Worm (Caenorhabditis elegans): ENCODE results near the gene chk-1.

The chk-1 gene

ce11 chrV:3760839-3761238 lies 1.6 kb upstream of the chk-1 start, which contains the start of gene oac-55:
TSS of gene oac-55 (plus strand) at chrV:3761139.
- no peak for TF ChIP-seq ceh-9 (tag; optimal IDR thresholded peaks at IDR 0.05)
- no peak for TF ChIP-seq ceh-48 (tag; optimal IDR thresholded peaks at IDR 0.05)
- TF ChIP-seq C38D4.7 (GFP tag; optimal IDR thresholded peaks at IDR 0.05) = no peak

ce11 chrV:3756887-3757286 lies 2.4 kb downstream of the chk-1 start, which contains the start of gene gid-7:
TSS of gene gid-7 (minus strand) at chrV:3757074.
- TF ChIP-seq mec-3 (tag; optimal IDR thresholded peaks at IDR 0.05; ENCODE audit: borderline replicate concordance) (no peak), ceh-6 (GFP tag; optimal IDR thresholded peaks at IDR 0.05) (no peak), pqm-1 (tag; optimal IDR thresholded peaks at IDR 0.05) (no peak), ceh-2 (tag; optimal IDR thresholded peaks at IDR 0.05) (no peak), pax-1 (tag; optimal IDR thresholded peaks at IDR 0.05) (no peak), ceh-18 (tag; optimal IDR thresholded peaks at IDR 0.05) (no peak), gmeb-2 (tag; optimal IDR thresholded peaks at IDR 0.05) (no peak), nfya-1 (tag; optimal IDR thresholded peaks at IDR 0.05) (peak; percentile 47), odd-2 (tag; optimal IDR thresholded peaks at IDR 0.05) (no peak), tbx-2 (tag; optimal IDR thresholded peaks at IDR 0.05) (no peak), hlh-13 (GFP tag; optimal IDR thresholded peaks at IDR 0.05) (no peak), fax-1 (tag; optimal IDR thresholded peaks at IDR 0.05) (no peak), ceh-48 (tag; optimal IDR thresholded peaks at IDR 0.05) (no peak), ama-1 (optimal IDR thresholded peaks at IDR 0.05) (no peak), dve-1 (tag; optimal IDR thresholded peaks at IDR 0.05) (peak; percentile 5), ref-2 (tag; optimal IDR thresholded peaks at IDR 0.05) (no peak), nhr-11 (tag; optimal IDR thresholded peaks at IDR 0.05) (no peak), C38D4.7 (GFP tag; optimal IDR thresholded peaks at IDR 0.05) (no peak), C08G9.2 (tag; optimal IDR thresholded peaks at IDR 0.05) (no peak), ceh-22 (tag; optimal IDR thresholded peaks at IDR 0.05) (no peak), syd-9 (tag; optimal IDR thresholded peaks at IDR 0.05) (no peak), eyg-1 (tag; optimal IDR thresholded peaks at IDR 0.05) (no peak), madf-2 (tag; optimal IDR thresholded peaks at IDR 0.05) (no peak), ahr-1 (tag; optimal IDR thresholded peaks at IDR 0.05) (no peak), ceh-14 (tag; optimal IDR thresholded peaks at IDR 0.05) (no peak), ceh-24 (tag; optimal IDR thresholded peaks at IDR 0.05) (no peak), hlh-30 (tag; optimal IDR thresholded peaks at IDR 0.05; ENCODE audit: insufficient read depth) (peak; percentile 12), unc-55 (GFP tag; optimal IDR thresholded peaks at IDR 0.05) (peak; percentile 34), fkh-6 (tag; optimal IDR thresholded peaks at IDR 0.05) (no peak), rnt-1 (tag; optimal IDR thresholded peaks at IDR 0.05) (no peak), T23F11.4 (GFP tag; optimal IDR thresholded peaks at IDR 0.05) (no peak), F13H6.1 (tag; optimal IDR thresholded peaks at IDR 0.05) (no peak)

- TF ChIP-seq lin-11 (tag; optimal IDR thresholded peaks at IDR 0.05) = no peak
- TF ChIP-seq rnt-1 (tag; optimal IDR thresholded peaks at IDR 0.05) = no peak
- no peak for TF ChIP-seq elt-2 (tag; optimal IDR thresholded peaks at IDR 0.05)
- TF ChIP-seq F13H6.1 (tag; optimal IDR thresholded peaks at IDR 0.05) = no peak
- no peak for TF ChIP-seq ref-2 (tag; optimal IDR thresholded peaks at IDR 0.05)
- no peak for TF ChIP-seq ceh-31 (tag; optimal IDR thresholded peaks at IDR 0.05)
- TF ChIP-seq tbx-7 (tag; optimal IDR thresholded peaks at IDR 0.05) = no peak
Observed at ce11 chrV:3750328-3750727, 8.9 kb downstream of the chk-1 start.

- TF ChIP-seq F13H6.1 (tag; optimal IDR thresholded peaks at IDR 0.05) (no peak), syd-9 (tag; optimal IDR thresholded peaks at IDR 0.05) (no peak), nfya-1 (tag; optimal IDR thresholded peaks at IDR 0.05) (peak; percentile 18), rnt-1 (tag; optimal IDR thresholded peaks at IDR 0.05) (no peak), hlh-6 (tag; optimal IDR thresholded peaks at IDR 0.05) (no peak), hlh-13 (GFP tag; optimal IDR thresholded peaks at IDR 0.05) (no peak), ceh-31 (tag; optimal IDR thresholded peaks at IDR 0.05) (peak; percentile 2), pha-4 (tag; optimal IDR thresholded peaks at IDR 0.05) (no peak), tbx-7 (tag; optimal IDR thresholded peaks at IDR 0.05) (no peak), unc-86 (tag; optimal IDR thresholded peaks at IDR 0.05) (no peak), unc-42 (tag; optimal IDR thresholded peaks at IDR 0.05) (peak; percentile 4)
Observed at ce11 chrV:3743172-3743626, 16.1 kb downstream of the chk-1 start, which contains the start of gene mtm-9. TSS of gene mtm-9 (plus strand) at chrV:3743576.
